Worm (Caenorhabditis elegans) whole organism, L1 larva: ENCODE results near the gene srlf-22.

Experiments used
- F16B12.6 ChIP-seq: fragments of 150-350 bp; optimal IDR thresholded peaks from 2 replicates; lab custom pipeline; 2014; ENCODE audit warnings: missing biosample characterization, missing genetic modification characterization
- ama-1 ChIP-seq: fragments of 150-350 bp; optimal IDR thresholded peaks from 2 replicates; lab custom pipeline; 2014
- egl-27 ChIP-seq, 2 experiments: fragments of 150-350 bp in 1 of 2; sonication (generic microtip); optimal IDR thresholded peaks; 3 replicates each; lab custom pipeline; 2017 to 2018; ENCODE audit warnings: missing biosample characterization in 2 of 2, missing genetic modification characterization in 2 of 2, missing genetic modification reagents in 2 of 2
- lin-13 ChIP-seq: fragments of 150-350 bp; optimal IDR thresholded peaks from 2 replicates; lab custom pipeline; 2014; ENCODE audit warnings: missing biosample characterization, missing genetic modification reagents, missing genetic modification characterization
- mdl-1 ChIP-seq, 2 experiments: fragments of 150-350 bp; optimal IDR thresholded peaks; 2 replicates each; lab custom pipeline; 2014 to 2017; ENCODE audit warnings: missing biosample characterization in 2 of 2, missing genetic modification characterization in 2 of 2, inconsistent platforms in 1 of 2
- nhr-237 ChIP-seq: fragments of 150-350 bp; optimal IDR thresholded peaks from 2 replicates; lab custom pipeline; 2014; ENCODE audit warnings: missing biosample characterization, missing genetic modification characterization
- nhr-28 ChIP-seq: fragments of 150-350 bp; optimal IDR thresholded peaks from 2 replicates; lab custom pipeline; 2014; ENCODE audit warnings: missing biosample characterization, missing genetic modification characterization
- nhr-71 ChIP-seq: sonication (generic microtip); optimal IDR thresholded peaks from 2 replicates; lab custom pipeline; 2016; ENCODE audit warnings: mild to moderate bottlenecking, missing genetic modification characterization, moderate library complexity, missing compliant biosample characterization
- nhr-90 ChIP-seq: sonication (generic microtip); optimal IDR thresholded peaks from 2 replicates; lab custom pipeline; 2016; ENCODE audit warnings: mild to moderate bottlenecking, missing genetic modification characterization, missing compliant biosample characterization; ENCODE audit not compliant: poor library complexity
- snu-23 ChIP-seq: sonication (generic microtip); optimal IDR thresholded peaks from 2 replicates; lab custom pipeline; 2016; ENCODE audit warnings: missing genetic modification characterization, missing compliant biosample characterization

- TF ChIP-seq snu-23 (no peak), nhr-90 (tag; lab: Kevin White, UChicago) (no peak), nhr-28 (no peak), nhr-71 (tag; lab: Kevin White, UChicago) (no peak), ama-1 (lab: Kevin White, UChicago) (no peak), mdl-1 (tag; optimal IDR thresholded peaks at IDR 0.05; lab: Kevin White, UChicago) (no peak), F16B12.6 (tag; lab: Kevin White, UChicago) (no peak), egl-27 (tag; optimal IDR thresholded peaks at IDR 0.05; lab: Kevin White, UChicago) (no peak), lin-13 (no peak), nhr-237 (tag; lab: Kevin White, UChicago) (no peak)
Measured at ce11 chrV:893437-894018, 2.6 kb downstream of the srlf-22 start, which contains the start of the genes srlf-23 and srlf-20.
